Worm (Caenorhabditis elegans): Measurements from ENCODE around the gene C50C3.19.

ce11 chrIII:8201760-8202159 lies 11.2 kb downstream of the C50C3.19 start:
- TF ChIP-seq mes-2 (tag; optimal IDR thresholded peaks at IDR 0.05; ENCODE audit: poor library complexity, severe bottlenecking): no peak
- TF ChIP-seq ama-1 (optimal IDR thresholded peaks at IDR 0.05): no peak
- TF ChIP-seq ceh-28 (tag; optimal IDR thresholded peaks at IDR 0.05): peak; percentile 22
- TF ChIP-seq nhr-76 (tag; optimal IDR thresholded peaks at IDR 0.05): no peak
- peak; percentile 45 for TF ChIP-seq nhr-11 (tag; optimal IDR thresholded peaks at IDR 0.05)
- TF ChIP-seq mdt-29 (GFP tag; IDR thresholded peaks at IDR 0.05): no peak
- TF ChIP-seq pha-4 (GFP tag; IDR thresholded peaks at IDR 0.05): no peak
- TF ChIP-seq pha-4 (tag; optimal IDR thresholded peaks at IDR 0.05): no peak
- no peak for TF ChIP-seq mxl-3 (GFP tag; optimal IDR thresholded peaks at IDR 0.05)

Data from whole organism, L4 larva.